Worm (Caenorhabditis elegans) whole organism, L2 larva: ENCODE measurements around the gene ctps-1.

ENCODE experiments used
- C34F6.9 ChIP-seq: fragments of 150-350 bp; optimal IDR thresholded peaks from 2 replicates; lab custom pipeline; 2014; ENCODE audit warnings: missing biosample characterization, missing genetic modification characterization
- aly-2 ChIP-seq: fragments of 150-350 bp; optimal IDR thresholded peaks from 2 replicates; lab custom pipeline; 2014; ENCODE audit warnings: missing biosample characterization, missing genetic modification characterization
- blmp-1 ChIP-seq: sonication (generic microtip); optimal IDR thresholded peaks from 2 replicates; lab custom pipeline; 2017; ENCODE audit warnings: missing genetic modification characterization, mild to moderate bottlenecking, missing compliant biosample characterization, antibody characterized with exemption, moderate library complexity; ENCODE audit not compliant: insufficient read depth
- crh-2 ChIP-seq: sonication (generic microtip); optimal IDR thresholded peaks from 2 replicates; lab custom pipeline; 2017; ENCODE audit warnings: missing biosample characterization, missing genetic modification characterization
- dmd-4 ChIP-seq: sonication (generic microtip); optimal IDR thresholded peaks from 2 replicates; lab custom pipeline; 2017; ENCODE audit warnings: missing biosample characterization, missing genetic modification characterization
- egl-27 ChIP-seq: sonication (generic microtip); optimal IDR thresholded peaks from 3 replicates; lab custom pipeline; 2017; ENCODE audit warnings: missing biosample characterization, missing genetic modification reagents, missing genetic modification characterization
- lsy-2 ChIP-seq, 2 experiments: fragments of 150-350 bp in 1 of 2; sonication (generic microtip) in 1 of 2; optimal IDR thresholded peaks; 2 replicates each; lab custom pipeline; 2014 to 2017; ENCODE audit warnings: missing biosample characterization in 2 of 2, missing genetic modification characterization in 2 of 2
- mbf-1 ChIP-seq: sonication (generic microtip); optimal IDR thresholded peaks from 2 replicates; lab custom pipeline; 2017; ENCODE audit warnings: missing biosample characterization, missing genetic modification characterization
- mdl-1 ChIP-seq, 2 experiments: fragments of 150-350 bp in 1 of 2; sonication (generic microtip) in 1 of 2; optimal IDR thresholded peaks; 2 replicates each; lab custom pipeline; 2017; ENCODE audit warnings: missing biosample characterization in 2 of 2, missing genetic modification characterization in 2 of 2
- nhr-11 ChIP-seq: fragments of 150-350 bp; optimal IDR thresholded peaks from 2 replicates; lab custom pipeline; 2014; ENCODE audit warnings: missing biosample characterization, missing genetic modification characterization
- nhr-12 ChIP-seq: fragments of 150-350 bp; optimal IDR thresholded peaks from 2 replicates; lab custom pipeline; 2014; ENCODE audit warnings: missing biosample characterization, missing genetic modification characterization
- nhr-25 ChIP-seq: fragments of 150-350 bp; sonication (generic microtip); optimal IDR thresholded peaks from 3 replicates; lab custom pipeline; 2014; ENCODE audit warnings: missing biosample characterization, missing genetic modification characterization

- TF ChIP-seq C34F6.9 (tag; lab: Kevin White, UChicago) (no peak), nhr-25 (tag; lab: Kevin White, UChicago) (no peak), crh-2 (no peak), nhr-11 (tag; lab: Kevin White, UChicago) (no peak), egl-27 (tag; lab: Kevin White, UChicago) (no peak), nhr-12 (tag; lab: Kevin White, UChicago) (no peak), mdl-1 (tag; optimal IDR thresholded peaks at IDR 0.05; lab: Kevin White, UChicago) (no peak), lsy-2 (tag; optimal IDR thresholded peaks at IDR 0.05; lab: Kevin White, UChicago) (no peak), mbf-1 (no peak), blmp-1 (tag; lab: Kevin White, UChicago) (no peak), aly-2 (tag; lab: Kevin White, UChicago) (no peak), dmd-4 (no peak)
Observed at ce11 chrV:16840961-16841360, 46.3 kb downstream of the ctps-1 start, which contains the start of gene clec-40.
